Worm (Caenorhabditis elegans) whole organism, L4/young adult: ENCODE data around the gene F59F5.3.

Experiments used
- W03F9.2 ChIP-seq: fragments of 150-350 bp; optimal IDR thresholded peaks from 2 replicates; lab custom pipeline; 2014; ENCODE audit warnings: missing biosample characterization, missing genetic modification characterization
- dao-5 ChIP-seq: sonication (generic microtip); optimal IDR thresholded peaks from 2 replicates; lab custom pipeline; 2016; ENCODE audit warnings: missing genotype, missing genetic modification characterization, moderate library complexity, missing compliant biosample characterization
- him-1 ChIP-seq: sonication (generic microtip); optimal IDR thresholded peaks from 2 replicates; lab custom pipeline; 2016; ENCODE audit warnings: missing genotype, missing genetic modification reagents, missing genetic modification characterization, missing compliant biosample characterization

F59F5.3 gene

ce11 chrX:10542313-10543048 lies at the start of gene F59F5.3, which contains the start of gene F59F5.4:
Gene F59F5.3 (minus strand): TSS chrX:10542413.
Gene F59F5.4 (plus strand): TSS chrX:10542998.
- no peak for TF ChIP-seq dao-5 (tag; lab: Kevin White, UChicago)
- TF ChIP-seq W03F9.2 (tag; lab: Kevin White, UChicago) = no peak
- no peak for TF ChIP-seq him-1 (tag; lab: Kevin White, UChicago)

ce11 chrX:10591208-10591782 lies 49.1 kb upstream of the F59F5.3 start:
- no peak for TF ChIP-seq him-1 (tag; lab: Kevin White, UChicago)
- no peak for TF ChIP-seq dao-5 (tag; lab: Kevin White, UChicago)
- TF ChIP-seq W03F9.2 (tag; lab: Kevin White, UChicago) = no peak

- TF ChIP-seq W03F9.2 (tag; lab: Kevin White, UChicago) = no peak
- no peak for TF ChIP-seq dao-5 (tag; lab: Kevin White, UChicago)
- no peak for TF ChIP-seq him-1 (tag; lab: Kevin White, UChicago)
These were observed 48.6 kb upstream of the F59F5.3 start for ce11 chrX:10590772-10591171.

ce11 chrX:10589465-10589864 lies 47.3 kb upstream of the F59F5.3 start, which contains the start of gene F57C7.4:
Gene F57C7.4 (minus strand): TSS chrX:10589565.
- TF ChIP-seq dao-5 (tag; lab: Kevin White, UChicago) (no peak), W03F9.2 (tag; lab: Kevin White, UChicago) (no peak), him-1 (tag; lab: Kevin White, UChicago) (no peak)

ce11 chrX:10576872-10577271 lies 34.7 kb upstream of the F59F5.3 start, which contains the start of gene nhx-5:
Gene nhx-5 (plus strand): TSS chrX:10576953.
- no peak for TF ChIP-seq him-1 (tag; lab: Kevin White, UChicago)
- TF ChIP-seq dao-5 (tag; lab: Kevin White, UChicago) = no peak
- no peak for TF ChIP-seq W03F9.2 (tag; lab: Kevin White, UChicago)

- TF ChIP-seq dao-5 (tag; lab: Kevin White, UChicago) (no peak), him-1 (tag; lab: Kevin White, UChicago) (no peak), W03F9.2 (tag; lab: Kevin White, UChicago) (no peak)
These were observed 34.2 kb upstream of the F59F5.3 start for ce11 chrX:10576410-10576809.

- TF ChIP-seq W03F9.2 (tag; lab: Kevin White, UChicago) = no peak
- no peak for TF ChIP-seq him-1 (tag; lab: Kevin White, UChicago)
- TF ChIP-seq dao-5 (tag; lab: Kevin White, UChicago) = no peak
These were observed 27.0 kb upstream of the F59F5.3 start, which contains the start of gene bet-2 for ce11 chrX:10569185-10569584. Gene bet-2 (plus strand): TSS chrX:10569273.

ce11 chrX:10568385-10569149 lies 26.4 kb upstream of the F59F5.3 start:
- peak; percentile 7 for TF ChIP-seq dao-5 (tag; lab: Kevin White, UChicago)
- TF ChIP-seq W03F9.2 (tag; lab: Kevin White, UChicago) = peak; percentile 82
- peak; percentile 94 for TF ChIP-seq him-1 (tag; lab: Kevin White, UChicago)

ce11 chrX:10566775-10567174 lies 24.6 kb upstream of the F59F5.3 start:
- no peak for TF ChIP-seq him-1 (tag; lab: Kevin White, UChicago)
- no peak for TF ChIP-seq W03F9.2 (tag; lab: Kevin White, UChicago)
- TF ChIP-seq dao-5 (tag; lab: Kevin White, UChicago) = no peak

- no peak for TF ChIP-seq him-1 (tag; lab: Kevin White, UChicago)
- no peak for TF ChIP-seq W03F9.2 (tag; lab: Kevin White, UChicago)
- TF ChIP-seq dao-5 (tag; lab: Kevin White, UChicago) = no peak
These were observed 17.0 kb upstream of the F59F5.3 start, which contains the start of gene F59F5.7 for ce11 chrX:10559203-10559602. Gene F59F5.7 (plus strand): TSS chrX:10559503.

ce11 chrX:10556764-10557163 lies 14.6 kb upstream of the F59F5.3 start:
- no peak for TF ChIP-seq dao-5 (tag; lab: Kevin White, UChicago)

- TF ChIP-seq dao-5 (tag; lab: Kevin White, UChicago) = peak; percentile 6
- TF ChIP-seq W03F9.2 (tag; lab: Kevin White, UChicago) = no peak
- TF ChIP-seq him-1 (tag; lab: Kevin White, UChicago) = peak; percentile 87
These were observed 13.2 kb upstream of the F59F5.3 start, which contains the start of gene syd-2 for ce11 chrX:10555189-10555964. Gene syd-2 (minus strand): TSS chrX:10555239.
